Worm (Caenorhabditis elegans) whole organism, midembryonic: Measurements from ENCODE around the gene bmy-1.
A peak's percentile ranks its signal among the peaks of the same experiment; 100 is the strongest.

Experiments used
- T22C8.4 ChIP-seq: fragments of 200-800 bp; sonication (Bioruptor generic); IDR thresholded peaks from 2 replicates; pipeline ENCODE4 v1.3.6; 2022; ENCODE audit warnings: missing genetic modification characterization, missing compliant biosample characterization
- cog-1 ChIP-seq: sonication (generic microtip); optimal IDR thresholded peaks from 2 replicates; lab custom pipeline; 2016; ENCODE audit warnings: missing genetic modification characterization, missing compliant biosample characterization
- flt-1 ChIP-seq: fragments of 200-800 bp; sonication (Bioruptor generic); IDR thresholded peaks from 2 replicates; pipeline ENCODE4 v1.3.6; 2022; ENCODE audit warnings: missing genetic modification characterization, missing compliant biosample characterization
- klf-2 ChIP-seq: fragments of 200-800 bp; sonication (Bioruptor generic); conservative IDR thresholded peaks from 2 replicates; pipeline ENCODE4 v1.3.6; 2022; ENCODE audit warnings: missing genetic modification reagents, missing genetic modification characterization, missing compliant biosample characterization
- med-1 ChIP-seq: sonication (generic microtip); optimal IDR thresholded peaks from 2 replicates; lab custom pipeline; 2017; ENCODE audit warnings: missing genetic modification characterization, mild to moderate bottlenecking, missing compliant biosample characterization, antibody characterized with exemption, missing genetic modification reagents; ENCODE audit not compliant: insufficient read depth
- ref-1 ChIP-seq: fragments of 200-800 bp; sonication (Bioruptor generic); conservative IDR thresholded peaks from 2 replicates; pipeline ENCODE4 v1.3.6; 2022; ENCODE audit warnings: missing genetic modification reagents, missing genetic modification characterization, missing compliant biosample characterization
- tab-1 ChIP-seq: fragments of 200-800 bp; sonication (Bioruptor generic); IDR thresholded peaks from 2 replicates; pipeline ENCODE4 v1.3.6; 2022; ENCODE audit warnings: missing genetic modification characterization, missing compliant biosample characterization
- ztf-23 ChIP-seq: fragments of 200-800 bp; sonication (Bioruptor generic); IDR thresholded peaks from 2 replicates; pipeline ENCODE4 v1.3.6; 2022; ENCODE audit warnings: missing genetic modification reagents, missing genetic modification characterization, missing compliant biosample characterization
- ztf-29 ChIP-seq: fragments of 200-800 bp; sonication (Bioruptor generic); IDR thresholded peaks from 2 replicates; pipeline ENCODE4 v1.3.6; 2022; ENCODE audit warnings: missing genetic modification reagents, missing genetic modification characterization, missing compliant biosample characterization

Gene bmy-1

ce11 chrII:5344775-5345174 is 13.7 kb upstream of the bmy-1 start, which contains the start of gene F09E5.14:
Gene F09E5.14 (minus strand): TSS chrII:5344875.
- TF ChIP-seq T22C8.4 (GFP tag; lab: Robert Waterston, UW) = no peak
- no peak for TF ChIP-seq ztf-29 (GFP tag; lab: Robert Waterston, UW)
- TF ChIP-seq med-1 (GFP tag; lab: Kevin White, UChicago) = no peak
- no peak for TF ChIP-seq tab-1 (GFP tag; lab: Robert Waterston, UW)
- no peak for TF ChIP-seq ztf-23 (GFP tag; lab: Robert Waterston, UW)
- no peak for TF ChIP-seq cog-1 (tag; lab: Kevin White, UChicago)
- no peak for TF ChIP-seq flt-1 (GFP tag; lab: Robert Waterston, UW)
- no peak for TF ChIP-seq ref-1 (GFP tag; lab: Robert Waterston, UW)
- no peak for TF ChIP-seq klf-2 (GFP tag; lab: Robert Waterston, UW)

ce11 chrII:5346350-5346749 is 12.1 kb upstream of the bmy-1 start:
- TF ChIP-seq tab-1 (GFP tag; lab: Robert Waterston, UW) (peak; percentile 81), klf-2 (GFP tag; lab: Robert Waterston, UW) (peak; percentile 81), ztf-29 (GFP tag; lab: Robert Waterston, UW) (peak; percentile 75), ztf-23 (GFP tag; lab: Robert Waterston, UW) (peak; percentile 92), flt-1 (GFP tag; lab: Robert Waterston, UW) (peak; percentile 87)

ce11 chrII:5350357-5350756 is 8.1 kb upstream of the bmy-1 start, which contains the start of gene F09E5.8:
Gene F09E5.8 (plus strand): TSS chrII:5350669.
- 0 out of 2 replicates have a peak, but pooled peaks have one; percentile 45 for TF ChIP-seq tab-1 (GFP tag; lab: Robert Waterston, UW)
- TF ChIP-seq ztf-23 (GFP tag; lab: Robert Waterston, UW) = peak; percentile 84
- TF ChIP-seq flt-1 (GFP tag; lab: Robert Waterston, UW) = peak; percentile 81; the same call in 1 of the 2 replicates
- TF ChIP-seq klf-2 (GFP tag; lab: Robert Waterston, UW) = 0 out of 2 replicates have a peak, but pooled peaks have one; percentile 55

ce11 chrII:5351799-5352198 is 6.7 kb upstream of the bmy-1 start, which contains the start of gene F09E5.7:
Gene F09E5.7 (plus strand): TSS chrII:5352099.
- TF ChIP-seq tab-1 (GFP tag; lab: Robert Waterston, UW) = no peak

ce11 chrII:5353642-5354041 is 4.9 kb upstream of the bmy-1 start:
- TF ChIP-seq ref-1 (GFP tag; lab: Robert Waterston, UW) = no peak
- no peak for TF ChIP-seq ztf-29 (GFP tag; lab: Robert Waterston, UW)
- no peak for TF ChIP-seq klf-2 (GFP tag; lab: Robert Waterston, UW)
- TF ChIP-seq flt-1 (GFP tag; lab: Robert Waterston, UW) = no peak
- TF ChIP-seq T22C8.4 (GFP tag; lab: Robert Waterston, UW) = no peak
- no peak for TF ChIP-seq cog-1 (tag; lab: Kevin White, UChicago)
- no peak for TF ChIP-seq tab-1 (GFP tag; lab: Robert Waterston, UW)
- TF ChIP-seq ztf-23 (GFP tag; lab: Robert Waterston, UW) = no peak
- TF ChIP-seq med-1 (GFP tag; lab: Kevin White, UChicago) = no peak

ce11 chrII:5355384-5355783 is 3.1 kb upstream of the bmy-1 start, which contains the start of gene srg-69:
Gene srg-69 (plus strand): TSS chrII:5355684.
- no peak for TF ChIP-seq ztf-29 (GFP tag; lab: Robert Waterston, UW)
- TF ChIP-seq T22C8.4 (GFP tag; lab: Robert Waterston, UW) = no peak

- TF ChIP-seq flt-1 (GFP tag; lab: Robert Waterston, UW) (no peak), klf-2 (GFP tag; lab: Robert Waterston, UW) (no peak), cog-1 (tag; lab: Kevin White, UChicago) (no peak), med-1 (GFP tag; lab: Kevin White, UChicago) (no peak), ztf-23 (GFP tag; lab: Robert Waterston, UW) (no peak), ztf-29 (GFP tag; lab: Robert Waterston, UW) (no peak), ref-1 (GFP tag; lab: Robert Waterston, UW) (no peak), T22C8.4 (GFP tag; lab: Robert Waterston, UW) (no peak), tab-1 (GFP tag; lab: Robert Waterston, UW) (no peak)
Measured at ce11 chrII:5359252-5359651, 757 bp downstream of the bmy-1 start, which contains the start of gene sec-6. Gene sec-6 (plus strand): TSS chrII:5359552.

ce11 chrII:5364516-5364915 is 6.0 kb downstream of the bmy-1 start:
- TF ChIP-seq flt-1 (GFP tag; lab: Robert Waterston, UW) (no peak), ztf-23 (GFP tag; lab: Robert Waterston, UW) (no peak), med-1 (GFP tag; lab: Kevin White, UChicago) (no peak), ref-1 (GFP tag; lab: Robert Waterston, UW) (no peak), T22C8.4 (GFP tag; lab: Robert Waterston, UW) (no peak), ztf-29 (GFP tag; lab: Robert Waterston, UW) (no peak), cog-1 (tag; lab: Kevin White, UChicago) (no peak), tab-1 (GFP tag; lab: Robert Waterston, UW) (no peak), klf-2 (GFP tag; lab: Robert Waterston, UW) (no peak)

- TF ChIP-seq tab-1 (GFP tag; lab: Robert Waterston, UW) = no peak
- TF ChIP-seq klf-2 (GFP tag; lab: Robert Waterston, UW) = no peak
- TF ChIP-seq ztf-29 (GFP tag; lab: Robert Waterston, UW) = no peak
- no peak for TF ChIP-seq ref-1 (GFP tag; lab: Robert Waterston, UW)
- no peak for TF ChIP-seq med-1 (GFP tag; lab: Kevin White, UChicago)
- no peak for TF ChIP-seq T22C8.4 (GFP tag; lab: Robert Waterston, UW)
- TF ChIP-seq ztf-23 (GFP tag; lab: Robert Waterston, UW) = no peak
Measured at ce11 chrII:5365645-5366044, 7.2 kb downstream of the bmy-1 start, which contains the start of gene F09E5.16. Gene F09E5.16 (minus strand): TSS chrII:5365745.

- no peak for TF ChIP-seq cog-1 (tag; lab: Kevin White, UChicago)
- TF ChIP-seq T22C8.4 (GFP tag; lab: Robert Waterston, UW) = no peak
- no peak for TF ChIP-seq tab-1 (GFP tag; lab: Robert Waterston, UW)
- TF ChIP-seq med-1 (GFP tag; lab: Kevin White, UChicago) = no peak
- no peak for TF ChIP-seq flt-1 (GFP tag; lab: Robert Waterston, UW)
- TF ChIP-seq ref-1 (GFP tag; lab: Robert Waterston, UW) = no peak
- TF ChIP-seq ztf-29 (GFP tag; lab: Robert Waterston, UW) = no peak
- TF ChIP-seq klf-2 (GFP tag; lab: Robert Waterston, UW) = no peak
- TF ChIP-seq ztf-23 (GFP tag; lab: Robert Waterston, UW) = no peak
Measured at ce11 chrII:5370641-5371040, 12.1 kb downstream of the bmy-1 start, which contains the start of gene F09E5.12. Gene F09E5.12 (minus strand): TSS chrII:5370741.
